Fruit fly (Drosophila melanogaster): ENCODE measurements around the gene Pka-C1.

Gene Pka-C1

DNA sequence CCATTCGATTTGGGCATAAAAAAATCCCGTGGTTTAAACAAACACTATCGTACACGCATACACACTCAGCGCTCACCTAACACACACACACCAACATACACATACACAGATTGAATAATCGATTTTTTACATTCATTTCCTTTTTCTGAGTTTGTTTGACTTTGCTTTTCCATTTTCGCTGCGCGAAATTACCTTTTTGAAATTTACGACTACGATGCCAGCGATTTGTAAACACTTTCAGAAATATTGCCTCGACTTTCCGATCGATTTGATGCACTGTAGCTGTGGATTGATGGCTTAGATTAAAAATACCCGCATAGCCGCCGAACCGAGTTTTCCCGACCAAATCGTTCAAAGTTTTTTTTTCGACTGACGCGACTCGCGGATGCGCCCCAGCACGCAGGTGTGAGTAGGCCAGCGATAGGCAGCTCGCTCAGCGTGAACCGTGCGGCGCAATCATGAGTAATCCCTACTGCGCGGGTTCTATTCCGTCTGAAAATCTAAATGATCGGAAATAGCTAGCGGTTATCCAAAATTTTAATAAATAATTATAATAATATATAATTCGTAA, at the start of gene Pka-C1:
Gene Pka-C1 (minus strand): TSS at position 375 of the 571 bp plus-strand sequence.
- TF ChIP-seq ttk (optimal IDR thresholded peaks at IDR 0.05) = no peak
- TF ChIP-seq psq (optimal IDR thresholded peaks at IDR 0.05) = no peak
- TF ChIP-seq insv (optimal IDR thresholded peaks at IDR 0.05) = no peak
- TF ChIP-seq h (optimal IDR thresholded peaks at IDR 0.05) = no peak
- no peak for TF ChIP-seq Sin3A (optimal IDR thresholded peaks at IDR 0.05)
- TF ChIP-seq Myc (optimal IDR thresholded peaks at IDR 0.05) = no peak

DNA sequence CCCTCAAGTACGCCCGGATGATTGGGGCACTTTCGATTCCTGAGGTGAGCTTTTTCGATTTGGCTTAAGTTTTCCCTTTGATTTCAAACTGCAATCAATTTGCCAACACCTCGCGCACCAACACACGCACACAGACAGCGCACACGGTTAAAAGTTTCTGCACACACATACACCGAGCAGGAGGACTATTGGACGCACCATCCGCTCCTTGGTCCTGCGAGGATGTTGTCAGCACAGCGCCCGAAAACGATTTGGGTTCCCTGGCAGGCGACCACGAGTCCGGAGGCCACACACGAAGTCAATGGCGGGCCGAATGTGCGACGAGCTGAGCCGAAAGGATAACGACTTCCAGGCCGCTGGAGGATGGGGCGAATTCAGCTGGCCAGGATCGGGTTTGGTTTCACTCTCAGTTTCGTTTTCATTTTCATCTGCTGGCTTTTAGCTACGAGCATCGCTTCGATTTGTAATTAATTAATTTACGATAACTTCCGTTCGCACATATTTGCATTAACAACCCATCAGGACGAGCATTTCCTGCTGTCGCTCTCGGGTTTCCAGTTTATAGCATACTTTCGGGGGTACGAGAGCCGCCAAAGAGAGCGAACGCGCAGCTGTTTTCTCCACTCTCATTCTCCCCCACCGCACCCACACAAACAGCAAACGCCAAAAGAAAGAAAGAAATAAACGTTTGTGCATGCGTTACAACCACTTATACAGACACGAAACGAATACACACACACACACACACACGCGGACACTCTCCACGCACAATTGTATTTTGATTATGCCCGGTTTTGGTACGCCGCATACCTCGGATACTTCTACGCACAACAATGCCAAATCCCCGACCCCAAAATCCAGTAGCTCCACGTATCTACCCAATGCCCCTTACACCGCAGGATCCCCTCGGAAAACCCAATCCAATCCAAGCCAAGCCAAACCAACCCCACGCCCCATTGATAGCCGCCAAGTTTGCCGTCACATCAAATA, 47.4 kb upstream of the Pka-C1 start, which contains the start of gene Nckx30C:
Gene Nckx30C (minus strand): TSS at position 260 of the 990 bp plus-strand sequence.
- no peak for TF ChIP-seq ttk (optimal IDR thresholded peaks at IDR 0.05)
- no peak for TF ChIP-seq psq (optimal IDR thresholded peaks at IDR 0.05)
- no peak for TF ChIP-seq Sin3A (optimal IDR thresholded peaks at IDR 0.05)
- TF ChIP-seq Myc (optimal IDR thresholded peaks at IDR 0.05) = no peak
- TF ChIP-seq h (optimal IDR thresholded peaks at IDR 0.05) = no peak

DNA sequence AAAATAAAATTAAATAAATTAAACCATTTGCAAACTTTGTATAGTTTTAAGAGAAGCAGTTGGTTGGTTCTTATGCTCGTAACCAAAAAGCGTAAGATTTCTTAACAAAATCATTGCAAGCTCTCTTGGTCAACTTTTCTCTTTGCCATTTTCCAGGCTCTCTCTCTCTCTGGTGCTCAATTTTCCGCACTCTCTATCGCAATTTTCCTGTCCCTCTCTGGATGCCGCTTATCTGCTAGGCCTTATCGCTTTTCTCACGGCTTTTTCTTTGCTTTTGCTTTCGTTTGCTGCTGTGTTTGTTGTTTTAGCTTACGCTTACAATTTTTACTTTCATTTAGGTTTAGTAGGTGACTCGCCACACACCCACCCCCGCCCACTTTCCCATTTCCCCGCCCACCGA, 45.5 kb upstream of the Pka-C1 start:
- TF ChIP-seq ttk (optimal IDR thresholded peaks at IDR 0.05) (no peak), h (optimal IDR thresholded peaks at IDR 0.05) (no peak)

DNA sequence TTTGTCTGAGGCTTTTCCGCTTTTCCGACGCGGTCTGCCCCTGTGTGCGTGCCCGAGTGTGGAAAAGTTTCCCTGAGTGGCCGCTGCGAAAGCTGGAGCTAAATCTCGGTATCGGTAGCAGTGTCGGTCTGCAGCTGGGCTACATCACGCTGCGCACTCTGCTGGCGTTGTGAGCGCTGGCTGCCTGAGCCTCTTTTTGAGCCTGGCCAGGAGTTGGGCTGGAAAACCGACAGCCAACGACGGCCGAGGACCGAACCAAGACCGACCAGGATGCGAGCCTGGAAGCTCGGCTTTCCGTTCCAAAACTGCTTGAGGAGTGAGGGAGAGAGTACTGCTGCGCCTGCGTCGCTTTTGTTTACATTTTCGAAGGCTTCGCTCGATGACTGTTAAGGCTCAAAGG, 44.7 kb upstream of the Pka-C1 start:
- no peak for TF ChIP-seq insv (optimal IDR thresholded peaks at IDR 0.05)
- TF ChIP-seq Myc (optimal IDR thresholded peaks at IDR 0.05) = no peak
- TF ChIP-seq ttk (optimal IDR thresholded peaks at IDR 0.05) = no peak
- no peak for TF ChIP-seq psq (optimal IDR thresholded peaks at IDR 0.05)
- no peak for TF ChIP-seq h (optimal IDR thresholded peaks at IDR 0.05)
- TF ChIP-seq Sin3A (optimal IDR thresholded peaks at IDR 0.05) = no peak

DNA sequence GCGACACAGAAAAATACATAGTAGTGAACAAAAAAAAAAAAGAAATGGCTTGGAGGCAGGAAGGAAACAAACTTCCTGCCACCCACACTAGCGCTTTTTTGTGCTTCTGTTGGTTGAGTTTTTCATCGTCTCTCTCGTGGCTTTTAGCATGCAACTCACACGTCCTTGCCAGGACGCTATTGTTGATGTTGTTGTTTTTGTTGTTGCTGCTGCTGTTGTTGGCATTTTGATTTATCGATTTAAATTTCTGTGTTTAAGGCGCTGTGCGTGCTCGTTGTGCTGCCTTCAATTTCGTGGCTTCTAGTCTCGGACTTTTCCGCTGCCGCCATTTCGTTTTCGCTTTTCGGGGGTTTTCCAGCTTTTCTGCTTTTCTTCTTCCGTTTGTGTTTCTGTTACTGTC, 40.6 kb upstream of the Pka-C1 start:
- TF ChIP-seq insv (optimal IDR thresholded peaks at IDR 0.05) = no peak
- no peak for TF ChIP-seq h (optimal IDR thresholded peaks at IDR 0.05)
- TF ChIP-seq psq (optimal IDR thresholded peaks at IDR 0.05) = no peak
- TF ChIP-seq Sin3A (optimal IDR thresholded peaks at IDR 0.05) = no peak
- no peak for TF ChIP-seq ttk (optimal IDR thresholded peaks at IDR 0.05)
- no peak for TF ChIP-seq Myc (optimal IDR thresholded peaks at IDR 0.05)

DNA sequence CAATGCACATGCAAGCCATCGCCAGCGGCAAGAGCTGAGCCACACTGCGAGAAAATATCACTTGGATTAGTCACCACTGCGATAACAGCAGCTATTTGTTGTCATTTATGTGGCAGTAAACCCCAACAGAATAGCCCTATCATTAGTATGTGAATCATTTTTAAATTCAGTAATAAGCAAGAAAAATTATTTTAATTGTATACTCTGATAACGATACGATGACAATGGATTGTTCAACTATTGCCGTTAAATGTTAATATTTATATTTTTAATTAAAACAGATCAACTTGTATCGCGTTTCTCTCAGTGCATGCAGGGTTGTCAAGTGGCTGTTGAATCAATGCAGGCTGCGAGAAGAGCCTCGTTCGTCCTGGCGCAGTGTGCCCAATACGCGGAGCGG, 38.7 kb upstream of the Pka-C1 start:
- TF ChIP-seq ttk (optimal IDR thresholded peaks at IDR 0.05) = no peak
- no peak for TF ChIP-seq Sin3A (optimal IDR thresholded peaks at IDR 0.05)
- no peak for TF ChIP-seq h (optimal IDR thresholded peaks at IDR 0.05)

DNA sequence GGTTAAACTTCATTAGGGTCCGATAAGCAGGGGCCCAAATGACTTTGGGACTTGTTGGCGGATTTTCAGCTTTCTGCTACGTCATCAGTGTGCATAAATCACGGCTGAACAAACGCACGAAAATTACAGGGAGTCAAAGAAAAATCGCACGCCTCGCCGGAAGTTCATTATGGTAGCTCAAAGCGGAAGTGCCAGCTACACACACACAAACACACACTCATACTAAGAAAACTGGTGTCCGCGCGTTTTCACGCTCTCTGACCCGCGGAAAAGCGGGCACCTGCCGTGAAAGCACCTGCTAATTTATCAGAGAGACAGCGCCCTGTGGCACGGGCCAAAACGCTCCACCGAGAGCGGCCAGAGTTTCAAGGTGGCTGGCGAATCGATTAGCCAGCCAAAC, 38.3 kb upstream of the Pka-C1 start:
- TF ChIP-seq h (optimal IDR thresholded peaks at IDR 0.05) (no peak), insv (optimal IDR thresholded peaks at IDR 0.05) (no peak), Sin3A (optimal IDR thresholded peaks at IDR 0.05) (no peak), Myc (optimal IDR thresholded peaks at IDR 0.05) (no peak), psq (optimal IDR thresholded peaks at IDR 0.05) (no peak), ttk (optimal IDR thresholded peaks at IDR 0.05) (no peak)

DNA sequence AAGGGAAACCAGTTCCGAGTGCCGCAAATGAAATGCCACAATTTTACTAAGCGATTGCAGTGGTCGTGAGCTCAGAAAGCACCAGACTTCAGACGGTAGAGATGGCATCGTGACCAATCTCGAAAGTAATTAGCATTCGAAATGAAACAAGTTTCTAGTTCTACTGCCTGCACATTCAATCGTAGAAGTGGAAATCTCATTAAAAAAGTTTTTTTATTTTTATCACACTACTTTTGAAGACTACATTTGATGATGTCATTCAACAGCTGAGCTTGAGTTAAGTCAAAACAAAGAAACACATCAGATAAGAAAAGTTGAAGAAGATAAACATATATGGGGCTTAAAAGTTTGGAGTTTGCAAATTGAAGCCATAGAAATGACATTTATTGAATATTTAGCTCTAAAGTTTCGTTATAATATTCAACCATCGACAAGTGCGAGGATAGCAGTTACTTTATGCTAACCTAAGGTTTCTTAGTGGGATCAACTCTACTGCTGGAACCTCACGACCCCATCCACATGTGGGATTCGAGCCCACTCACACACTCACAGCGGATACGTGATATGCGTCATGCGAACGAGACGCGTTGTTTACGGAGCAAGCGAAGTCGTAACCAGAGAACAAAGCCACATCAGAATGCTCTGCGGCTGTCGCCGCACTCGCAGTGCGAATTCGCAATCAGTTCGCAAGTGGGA, 37.1 kb upstream of the Pka-C1 start, which contains the start of gene CG13117:
Gene CG13117 (plus strand): TSS at position 646 of the 696 bp plus-strand sequence.
- TF ChIP-seq h (optimal IDR thresholded peaks at IDR 0.05) (no peak), Sin3A (optimal IDR thresholded peaks at IDR 0.05) (no peak), psq (optimal IDR thresholded peaks at IDR 0.05) (no peak), insv (optimal IDR thresholded peaks at IDR 0.05) (no peak), ttk (optimal IDR thresholded peaks at IDR 0.05) (no peak), Myc (optimal IDR thresholded peaks at IDR 0.05) (no peak)

DNA sequence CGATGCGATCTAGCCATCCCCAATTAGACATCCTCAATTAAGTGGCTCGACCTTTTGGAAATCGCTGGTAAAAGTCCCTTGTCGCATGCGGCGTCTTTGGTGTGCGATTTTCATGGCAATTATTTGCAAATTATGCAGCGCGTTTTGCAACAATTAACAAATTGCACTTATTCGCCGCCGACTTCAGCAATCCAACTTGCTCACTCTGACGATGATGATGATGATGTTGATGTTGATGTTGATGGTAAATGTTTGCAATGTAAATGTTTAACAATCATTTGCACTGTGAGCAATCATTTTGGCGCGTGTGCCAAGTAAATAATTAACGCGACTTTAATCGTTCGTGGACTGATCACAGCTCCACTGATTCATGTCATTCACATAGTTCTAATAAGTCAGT, 35.0 kb upstream of the Pka-C1 start:
- no peak for TF ChIP-seq psq (optimal IDR thresholded peaks at IDR 0.05)
- TF ChIP-seq Sin3A (optimal IDR thresholded peaks at IDR 0.05) = no peak
- TF ChIP-seq ttk (optimal IDR thresholded peaks at IDR 0.05) = no peak
- no peak for TF ChIP-seq insv (optimal IDR thresholded peaks at IDR 0.05)
- TF ChIP-seq Myc (optimal IDR thresholded peaks at IDR 0.05) = no peak
- no peak for TF ChIP-seq h (optimal IDR thresholded peaks at IDR 0.05)

DNA sequence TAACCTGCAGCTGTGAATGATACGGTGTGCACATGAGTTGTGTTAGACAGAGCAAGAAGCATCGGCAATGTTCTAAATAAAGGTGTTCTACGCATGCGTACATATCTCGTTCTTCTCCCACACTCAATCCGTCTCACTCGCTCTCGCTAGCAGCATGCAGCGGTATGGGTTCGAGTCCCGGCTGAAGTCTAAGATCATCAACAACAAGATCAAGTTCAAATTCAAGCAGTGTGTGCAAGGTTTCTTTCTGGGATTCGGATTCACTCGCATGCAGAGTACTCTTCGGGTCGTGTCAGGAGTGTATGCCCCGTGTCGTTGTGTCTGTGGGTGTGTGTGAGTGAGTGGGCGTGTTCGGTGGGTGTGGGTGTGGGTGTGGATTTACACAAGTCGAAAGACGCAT, 32.2 kb upstream of the Pka-C1 start:
- TF ChIP-seq Sin3A (optimal IDR thresholded peaks at IDR 0.05) (no peak), psq (optimal IDR thresholded peaks at IDR 0.05) (no peak), ttk (optimal IDR thresholded peaks at IDR 0.05) (no peak), h (optimal IDR thresholded peaks at IDR 0.05) (no peak)

DNA sequence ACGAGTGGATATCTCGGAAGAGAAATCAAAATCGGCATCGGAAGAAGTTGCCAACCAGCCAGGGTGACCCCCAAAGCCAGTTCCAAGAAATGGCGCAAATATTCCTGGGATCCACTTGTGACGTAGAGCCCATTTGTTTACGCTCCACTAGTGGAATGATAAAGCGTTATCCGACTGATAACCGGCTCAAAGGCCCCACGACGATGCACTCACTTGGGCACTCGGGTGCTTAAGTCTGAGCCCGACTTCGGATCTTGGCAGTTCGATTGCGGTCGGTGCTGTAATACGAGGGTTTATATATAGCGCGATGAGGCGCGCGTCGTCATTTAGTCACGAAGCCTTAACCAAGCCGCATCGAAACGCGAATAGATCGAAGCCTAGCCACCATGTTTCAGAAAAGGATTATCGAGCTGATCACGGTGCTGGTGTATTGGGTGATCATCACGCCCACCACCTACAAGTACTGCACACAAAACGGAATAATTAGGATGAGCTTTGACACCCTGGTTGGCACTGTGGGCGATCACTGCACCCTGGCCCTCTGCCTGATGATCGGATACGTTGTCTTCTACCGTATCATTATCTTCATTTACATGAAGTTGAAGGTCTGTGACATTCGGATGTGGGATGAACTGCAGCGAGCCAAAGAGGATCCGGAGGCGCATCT, 30.7 kb upstream of the Pka-C1 start, which contains the start of gene CG13116:
Gene CG13116 (plus strand): TSS at position 323 of the 667 bp plus-strand sequence.
- TF ChIP-seq Sin3A (optimal IDR thresholded peaks at IDR 0.05) = no peak
- TF ChIP-seq ttk (optimal IDR thresholded peaks at IDR 0.05) = no peak
- no peak for TF ChIP-seq insv (optimal IDR thresholded peaks at IDR 0.05)
- TF ChIP-seq psq (optimal IDR thresholded peaks at IDR 0.05) = no peak
- TF ChIP-seq h (optimal IDR thresholded peaks at IDR 0.05) = no peak
- no peak for TF ChIP-seq Myc (optimal IDR thresholded peaks at IDR 0.05)
